Worm (Caenorhabditis elegans) whole organism, mixed stage, embryonic: ENCODE data around the gene M70.5.
"Not testable (repeated sequence)": the region's sequence is repeated elsewhere in the genome, so short reads cannot be mapped to it uniquely, and the experiment has no call there.

Experiments used
- M03D4.4 ChIP-seq: sonication (generic microtip); optimal IDR thresholded peaks from 2 replicates; lab custom pipeline; 2017; ENCODE audit warnings: mild to moderate bottlenecking, missing genetic modification characterization, missing compliant biosample characterization
- bed-3 ChIP-seq: fragments of 200-800 bp; sonication (Bioruptor generic); optimal IDR thresholded peaks from 3 replicates; lab custom pipeline; 2018; ENCODE audit warnings: mild to moderate bottlenecking, missing genetic modification characterization, moderate library complexity, missing compliant biosample characterization
- blmp-1 ChIP-seq: fragments of 150-350 bp; optimal IDR thresholded peaks from 2 replicates; lab custom pipeline; 2014; ENCODE audit warnings: missing biosample characterization, missing genetic modification characterization
- ceh-39 ChIP-seq: fragments of 150-350 bp; optimal IDR thresholded peaks from 2 replicates; lab custom pipeline; 2014; ENCODE audit warnings: missing biosample characterization, missing genetic modification characterization
- ceh-43 ChIP-seq: fragments of 200-800 bp; sonication (Bioruptor generic); optimal IDR thresholded peaks from 2 replicates; lab custom pipeline; 2018; ENCODE audit warnings: mild to moderate bottlenecking, missing genetic modification characterization, moderate library complexity, missing compliant biosample characterization
- ceh-83 ChIP-seq: fragments of 200-800 bp; sonication (Bioruptor generic); optimal IDR thresholded peaks from 2 replicates; lab custom pipeline; 2018; ENCODE audit warnings: mild to moderate bottlenecking, missing genetic modification characterization, missing compliant biosample characterization
- ces-1 ChIP-seq: fragments of 150-350 bp; optimal IDR thresholded peaks from 2 replicates; lab custom pipeline; 2014; ENCODE audit warnings: missing biosample characterization, missing genetic modification reagents, missing genetic modification characterization
- cnd-1 ChIP-seq: fragments of 200-800 bp; sonication (Bioruptor generic); optimal IDR thresholded peaks from 2 replicates; lab custom pipeline; 2018; ENCODE audit warnings: mild to moderate bottlenecking, missing genetic modification characterization, missing compliant biosample characterization
- drap-1 ChIP-seq: fragments of 200-800 bp; sonication (Bioruptor generic); optimal IDR thresholded peaks from 3 replicates; lab custom pipeline; 2018; ENCODE audit warnings: mild to moderate bottlenecking, missing genetic modification characterization, missing compliant biosample characterization
- elt-1 ChIP-seq: sonication (generic microtip); optimal IDR thresholded peaks from 2 replicates; lab custom pipeline; 2017; ENCODE audit warnings: missing genetic modification characterization, mild to moderate bottlenecking, missing compliant biosample characterization, antibody characterized with exemption, moderate library complexity, borderline replicate concordance; ENCODE audit not compliant: insufficient read depth
- elt-3 ChIP-seq: fragments of 150-350 bp; optimal IDR thresholded peaks from 2 replicates; lab custom pipeline; 2014; ENCODE audit warnings: missing biosample characterization, missing genetic modification characterization
- flh-1 ChIP-seq: fragments of 200-800 bp; sonication (Bioruptor generic); optimal IDR thresholded peaks from 2 replicates; lab custom pipeline; 2018; ENCODE audit warnings: mild to moderate bottlenecking, missing genetic modification characterization, moderate library complexity, missing compliant biosample characterization
- ham-2 ChIP-seq: fragments of 200-800 bp; sonication (Bioruptor generic); optimal IDR thresholded peaks from 2 replicates; lab custom pipeline; 2018; ENCODE audit warnings: mild to moderate bottlenecking, missing genetic modification characterization, missing compliant biosample characterization
- hlh-1 ChIP-seq: fragments of 150-350 bp; optimal IDR thresholded peaks from 2 replicates; lab custom pipeline; 2014; ENCODE audit warnings: missing biosample characterization, missing genetic modification reagents, missing genetic modification characterization
- lin-13 ChIP-seq: fragments of 150-350 bp; optimal IDR thresholded peaks from 2 replicates; lab custom pipeline; 2014; ENCODE audit warnings: missing biosample characterization, missing genetic modification characterization
- lin-32 ChIP-seq: fragments of 200-800 bp; sonication (Bioruptor generic); optimal IDR thresholded peaks from 2 replicates; lab custom pipeline; 2018; ENCODE audit warnings: mild to moderate bottlenecking, missing genetic modification characterization, missing compliant biosample characterization
- lsy-2 ChIP-seq: fragments of 150-350 bp; optimal IDR thresholded peaks from 2 replicates; lab custom pipeline; 2014; ENCODE audit warnings: missing biosample characterization, missing genetic modification characterization
- mab-5 ChIP-seq: fragments of 150-350 bp; optimal IDR thresholded peaks from 2 replicates; lab custom pipeline; 2014; ENCODE audit warnings: missing biosample characterization, missing genetic modification characterization
- mep-1 ChIP-seq: fragments of 150-350 bp; optimal IDR thresholded peaks from 2 replicates; lab custom pipeline; 2017; ENCODE audit warnings: missing biosample characterization, missing genetic modification reagents, missing genetic modification characterization, inconsistent platforms
- mls-2 ChIP-seq: sonication (generic microtip); optimal IDR thresholded peaks from 2 replicates; lab custom pipeline; 2016; ENCODE audit warnings: mild to moderate bottlenecking, missing genetic modification characterization, moderate library complexity, missing compliant biosample characterization
- nhr-12 ChIP-seq: fragments of 150-350 bp; optimal IDR thresholded peaks from 2 replicates; lab custom pipeline; 2014; ENCODE audit warnings: missing biosample characterization, missing genetic modification characterization
- nhr-2 ChIP-seq: fragments of 150-350 bp; optimal IDR thresholded peaks from 2 replicates; lab custom pipeline; 2014; ENCODE audit warnings: missing biosample characterization, missing genetic modification characterization
- nhr-237 ChIP-seq: fragments of 150-350 bp; optimal IDR thresholded peaks from 2 replicates; lab custom pipeline; 2014; ENCODE audit warnings: missing biosample characterization, missing genetic modification characterization
- nhr-28 ChIP-seq: fragments of 150-350 bp; optimal IDR thresholded peaks from 2 replicates; lab custom pipeline; 2014; ENCODE audit warnings: missing biosample characterization, missing genetic modification characterization
- nhr-76 ChIP-seq: sonication (generic microtip); optimal IDR thresholded peaks from 2 replicates; lab custom pipeline; 2017; ENCODE audit warnings: missing biosample characterization, missing genetic modification characterization
- pha-4 ChIP-seq: fragments of 150-350 bp; optimal IDR thresholded peaks from 2 replicates; lab custom pipeline; 2018; ENCODE audit warnings: missing biosample characterization, missing genetic modification reagents, missing genetic modification characterization
- sem-2 ChIP-seq: fragments of 200-800 bp; sonication (Bioruptor generic); optimal IDR thresholded peaks from 2 replicates; lab custom pipeline; 2018; ENCODE audit warnings: mild to moderate bottlenecking, missing genetic modification characterization, missing compliant biosample characterization
- snpc-4 ChIP-seq: fragments of 150-350 bp; optimal IDR thresholded peaks from 2 replicates; lab custom pipeline; 2014; ENCODE audit warnings: missing biosample characterization, missing genetic modification characterization
- sptf-1 ChIP-seq: sonication (generic microtip); optimal IDR thresholded peaks from 2 replicates; lab custom pipeline; 2017; ENCODE audit warnings: mild to moderate bottlenecking, missing genetic modification characterization, moderate library complexity, missing compliant biosample characterization
- tbx-8 ChIP-seq: fragments of 200-800 bp; sonication (Bioruptor generic); optimal IDR thresholded peaks from 2 replicates; lab custom pipeline; 2018; ENCODE audit warnings: mild to moderate bottlenecking, missing genetic modification characterization, moderate library complexity, missing compliant biosample characterization
- unc-120 ChIP-seq: sonication (generic microtip); optimal IDR thresholded peaks from 2 replicates; lab custom pipeline; 2017; ENCODE audit warnings: missing genetic modification characterization, missing compliant biosample characterization; ENCODE audit not compliant: poor library complexity, severe bottlenecking
- unc-39 ChIP-seq: fragments of 150-350 bp; optimal IDR thresholded peaks from 2 replicates; lab custom pipeline; 2014; ENCODE audit warnings: missing biosample characterization, missing genetic modification characterization
- unc-62 ChIP-seq: fragments of 150-350 bp; optimal IDR thresholded peaks from 2 replicates; lab custom pipeline; 2014; ENCODE audit warnings: missing biosample characterization, missing genetic modification reagents, missing genetic modification characterization
- zip-8 ChIP-seq: fragments of 150-350 bp; optimal IDR thresholded peaks from 2 replicates; lab custom pipeline; 2014; ENCODE audit warnings: missing biosample characterization, missing genetic modification characterization
- ztf-11 ChIP-seq: fragments of 150-350 bp; optimal IDR thresholded peaks from 2 replicates; lab custom pipeline; 2014; ENCODE audit warnings: missing biosample characterization, missing genetic modification characterization

The M70.5 gene

DNA sequence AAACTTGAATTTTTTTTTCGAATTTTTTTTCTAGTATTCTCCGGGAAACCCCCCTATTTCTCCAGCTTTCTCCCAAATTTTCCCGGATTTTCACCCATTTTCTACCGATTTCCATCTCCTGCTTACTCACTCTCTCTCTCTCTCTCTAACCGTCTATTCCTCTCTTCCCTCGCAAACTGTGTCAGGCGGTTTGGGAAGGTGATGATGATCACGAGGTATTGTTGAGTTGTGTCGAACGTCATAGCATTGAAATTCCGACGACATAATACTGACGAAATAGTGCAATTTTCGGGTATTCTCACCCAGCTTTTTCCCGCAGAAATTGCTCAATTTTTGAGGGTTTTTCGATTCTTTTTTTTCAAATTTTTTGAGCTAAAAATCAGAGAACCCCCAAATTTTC is 55.3 kb downstream of the M70.5 start:
- no peak for TF ChIP-seq unc-39 (tag; lab: Kevin White, UChicago)
- no peak for TF ChIP-seq nhr-237 (tag; lab: Kevin White, UChicago)
- no peak for TF ChIP-seq ham-2 (GFP tag; lab: Kevin White, UChicago)
- TF ChIP-seq unc-62 (GFP tag; lab: Kevin White, UChicago), result no peak
- no peak for TF ChIP-seq zip-8
- TF ChIP-seq mls-2, result no peak
- TF ChIP-seq snpc-4 (tag; lab: Kevin White, UChicago), result no peak
- TF ChIP-seq elt-3 (tag; lab: Kevin White, UChicago), result no peak
- TF ChIP-seq nhr-76, result no peak
- no peak for TF ChIP-seq nhr-2
- TF ChIP-seq cnd-1 (tag; lab: Kevin White, UChicago), result no peak
- TF ChIP-seq tbx-8, result no peak
- TF ChIP-seq mep-1 (tag; lab: Kevin White, UChicago), result no peak
- TF ChIP-seq sptf-1 (tag; lab: Kevin White, UChicago), result no peak

ce11 chrIV:2219334-2219755 is 56.1 kb downstream of the M70.5 start:
- TF ChIP-seq ztf-11 (tag; lab: Kevin White, UChicago) (peak; percentile 70), unc-39 (tag; lab: Kevin White, UChicago) (no peak), unc-120 (tag; lab: Kevin White, UChicago) (peak; percentile 86), snpc-4 (tag; lab: Kevin White, UChicago) (no peak), mab-5 (tag; lab: Kevin White, UChicago) (no peak), drap-1 (GFP tag; lab: Kevin White, UChicago) (peak; percentile 67), elt-1 (no peak), lsy-2 (peak; percentile 77), ceh-39 (tag; lab: Kevin White, UChicago) (no peak), mep-1 (tag; lab: Kevin White, UChicago) (peak; percentile 1), sptf-1 (tag; lab: Kevin White, UChicago) (peak; percentile 83), tbx-8 (peak; percentile 64), ceh-83 (GFP tag; lab: Kevin White, UChicago) (no peak), ces-1 (GFP tag; lab: Kevin White, UChicago) (peak; percentile 82), sem-2 (GFP tag; lab: Kevin White, UChicago) (no peak), nhr-12 (tag; lab: Kevin White, UChicago) (no peak), mls-2 (peak; percentile 67), nhr-76 (no peak), ceh-43 (GFP tag; lab: Kevin White, UChicago) (peak; percentile 33), unc-62 (GFP tag; lab: Kevin White, UChicago) (peak; percentile 55), M03D4.4 (peak; percentile 77), elt-3 (tag; lab: Kevin White, UChicago) (peak; percentile 78), pha-4 (tag; lab: Kevin White, UChicago) (peak; percentile 81), blmp-1 (tag; lab: Kevin White, UChicago) (no peak), nhr-2 (peak; percentile 80), nhr-237 (tag; lab: Kevin White, UChicago) (peak; percentile 81), flh-1 (GFP tag; lab: Kevin White, UChicago) (peak; percentile 16), ham-2 (GFP tag; lab: Kevin White, UChicago) (peak; percentile 74), lin-13 (tag; lab: Kevin White, UChicago) (peak; percentile 38), hlh-1 (tag; lab: Kevin White, UChicago) (no peak), bed-3 (GFP tag; lab: Kevin White, UChicago) (no peak), cnd-1 (tag; lab: Kevin White, UChicago) (peak; percentile 50), lin-32 (peak; percentile 29), zip-8 (no peak), nhr-28 (tag; lab: Kevin White, UChicago) (no peak)
- TF ChIP-seq, all 35 proteins: peak for 21

ce11 chrIV:2217260-2217659 is 58.2 kb downstream of the M70.5 start:
- TF ChIP-seq lin-32 (no peak), mls-2 (peak; percentile 1), M03D4.4 (peak; percentile 12), ceh-43 (GFP tag; lab: Kevin White, UChicago) (no peak), pha-4 (tag; lab: Kevin White, UChicago) (peak; percentile 53)

ce11 chrIV:2216756-2217155 is 58.7 kb downstream of the M70.5 start, which contains the start of gene T04C4.3:
Gene T04C4.3, minus strand, starts transcription at chrIV:2216856.
- not testable (repeated sequence) for TF ChIP-seq ztf-11 (tag; lab: Kevin White, UChicago); lin-32; zip-8
